Fruit fly (Drosophila melanogaster) whole organism, embryonic: ENCODE results near the gene XRCC1.

ENCODE experiments used
- CG4424 ChIP-seq: fragments of 200-800 bp; sonication (Bioruptor generic); optimal IDR thresholded peaks from 3 replicates; lab custom pipeline; 2016; ENCODE audit warnings: missing biosample characterization, missing genetic modification characterization
- Hey ChIP-seq: fragments of 200-800 bp; sonication (Bioruptor generic); optimal IDR thresholded peaks from 3 replicates; lab custom pipeline; 2018; ENCODE audit warnings: missing biosample characterization, mild to moderate bottlenecking, missing genetic modification characterization
- Lhr ChIP-seq: fragments of 200-800 bp; sonication (Bioruptor generic); optimal IDR thresholded peaks from 3 replicates; lab custom pipeline; 2017; ENCODE audit warnings: mild to moderate bottlenecking, missing biosample characterization, missing genetic modification reagents, missing genetic modification characterization
- maf-S ChIP-seq: fragments of 200-800 bp; sonication (Bioruptor generic); optimal IDR thresholded peaks from 2 replicates; lab custom pipeline; 2016; ENCODE audit warnings: missing biosample characterization, missing genetic modification characterization
- psq ChIP-seq: fragments of 200-800 bp; sonication (Bioruptor generic); optimal IDR thresholded peaks from 2 replicates; lab custom pipeline; 2017; ENCODE audit warnings: missing biosample characterization, missing genetic modification characterization

dm6 chrX:5312958-5313357 lies 16.7 kb upstream of the XRCC1 start, which contains the start of gene CG4198:
- TF ChIP-seq CG4424 (GFP tag; lab: Kevin White, UChicago) (no peak), maf-S (GFP tag; lab: Kevin White, UChicago) (no peak), Lhr (GFP tag; lab: Kevin White, UChicago) (no peak), Hey (tag; lab: Kevin White, UChicago) (no peak), psq (GFP tag; lab: Kevin White, UChicago) (no peak)
